Fruit fly (Drosophila melanogaster) whole organism, embryonic: ENCODE results near the gene Ythdc1.

Experiments used
- Antp ChIP-seq: fragments of 200-800 bp; sonication (Bioruptor generic); optimal IDR thresholded peaks from 3 replicates; lab custom pipeline; 2016; ENCODE audit warnings: missing biosample characterization, missing genetic modification characterization
- Atf-2 ChIP-seq: fragments of 200-800 bp; sonication (Bioruptor generic); optimal IDR thresholded peaks from 2 replicates; lab custom pipeline; 2016; ENCODE audit warnings: missing biosample characterization, missing genetic modification characterization
- Atf6 ChIP-seq: fragments of 200-800 bp; sonication (Bioruptor generic); IDR thresholded peaks from 2 replicates; pipeline ENCODE4 v1.3.6; 2022; ENCODE audit warnings: missing biosample characterization, missing genetic modification characterization
- Bdp1 ChIP-seq: fragments of 200-800 bp; sonication (Bioruptor generic); optimal IDR thresholded peaks from 3 replicates; lab custom pipeline; 2016; ENCODE audit warnings: missing biosample characterization, missing genetic modification characterization
- CG10147 ChIP-seq: fragments of 200-800 bp; sonication (Bioruptor generic); optimal IDR thresholded peaks from 2 replicates; lab custom pipeline; 2019; ENCODE audit warnings: missing biosample characterization, mild to moderate bottlenecking, missing genetic modification characterization, moderate library complexity
- CG11560 ChIP-seq: fragments of 200-800 bp; sonication (Bioruptor generic); IDR thresholded peaks from 3 replicates; pipeline ENCODE4 v1.3.6; 2022; ENCODE audit warnings: missing biosample characterization, missing genetic modification characterization
- CG12071 ChIP-seq: fragments of 200-800 bp; sonication (Bioruptor generic); optimal IDR thresholded peaks from 3 replicates; lab custom pipeline; 2018; ENCODE audit warnings: missing biosample characterization, mild to moderate bottlenecking, missing genetic modification characterization
- CG12104 ChIP-seq: fragments of 200-800 bp; sonication (Bioruptor generic); optimal IDR thresholded peaks from 3 replicates; lab custom pipeline; 2016; ENCODE audit warnings: missing biosample characterization, missing genetic modification characterization
- CG12236 ChIP-seq: fragments of 200-800 bp; sonication (Bioruptor generic); optimal IDR thresholded peaks from 2 replicates; lab custom pipeline; 2016; ENCODE audit warnings: missing biosample characterization, missing genetic modification characterization
- CG12299 ChIP-seq: fragments of 200-800 bp; sonication (Bioruptor generic); optimal IDR thresholded peaks from 2 replicates; lab custom pipeline; 2018; ENCODE audit warnings: missing biosample characterization, mild to moderate bottlenecking, missing genetic modification characterization
- CG12942 ChIP-seq: fragments of 200-800 bp; sonication (Bioruptor generic); optimal IDR thresholded peaks from 3 replicates; lab custom pipeline; 2016; ENCODE audit warnings: missing biosample characterization, missing genetic modification characterization
- CG13775 ChIP-seq: fragments of 200-800 bp; sonication (Bioruptor generic); optimal IDR thresholded peaks from 3 replicates; lab custom pipeline; 2017; ENCODE audit warnings: missing biosample characterization, mild to moderate bottlenecking, missing genetic modification characterization
- CG14050 ChIP-seq: fragments of 200-800 bp; sonication (Bioruptor generic); IDR thresholded peaks from 3 replicates; pipeline ENCODE4 v1.3.6; 2022; ENCODE audit warnings: missing biosample characterization, missing genetic modification characterization
- CG1529 ChIP-seq: fragments of 200-800 bp; sonication (Bioruptor generic); optimal IDR thresholded peaks from 3 replicates; lab custom pipeline; 2018; ENCODE audit warnings: missing biosample characterization, missing genetic modification characterization
- CG15601 ChIP-seq: fragments of 200-800 bp; sonication (Bioruptor generic); optimal IDR thresholded peaks from 3 replicates; lab custom pipeline; 2019; ENCODE audit warnings: missing biosample characterization, mild to moderate bottlenecking, missing genetic modification characterization, moderate library complexity
- CG16815 ChIP-seq: fragments of 200-800 bp; sonication (Bioruptor generic); optimal IDR thresholded peaks from 3 replicates; lab custom pipeline; 2017; ENCODE audit warnings: missing biosample characterization, mild to moderate bottlenecking, missing genetic modification characterization
- CG18262 ChIP-seq: fragments of 200-800 bp; optimal IDR thresholded peaks from 3 replicates; lab custom pipeline; 2019; ENCODE audit warnings: missing biosample characterization, mild to moderate bottlenecking, missing genetic modification characterization, moderate library complexity
- CG2120 ChIP-seq: fragments of 200-800 bp; sonication (Bioruptor generic); optimal IDR thresholded peaks from 3 replicates; lab custom pipeline; 2016; ENCODE audit warnings: missing biosample characterization, missing genetic modification characterization
- CG30431 ChIP-seq: fragments of 200-800 bp; sonication (Bioruptor generic); optimal IDR thresholded peaks from 2 replicates; lab custom pipeline; 2017; ENCODE audit warnings: missing biosample characterization, missing genetic modification characterization
- CG31224 ChIP-seq: fragments of 200-800 bp; sonication (Bioruptor generic); IDR thresholded peaks from 2 replicates; pipeline ENCODE4 v1.3.6; 2022; ENCODE audit warnings: missing biosample characterization, missing genetic modification characterization
- CG31365 ChIP-seq: fragments of 200-800 bp; sonication (Bioruptor generic); optimal IDR thresholded peaks from 2 replicates; lab custom pipeline; 2018; ENCODE audit warnings: missing biosample characterization, mild to moderate bottlenecking, missing genetic modification characterization
- CG3847 ChIP-seq: fragments of 200-800 bp; sonication (Bioruptor generic); IDR thresholded peaks from 2 replicates; pipeline ENCODE4 v1.3.6; 2022; ENCODE audit warnings: missing biosample characterization, missing genetic modification characterization
- CG3995 ChIP-seq: fragments of 200-800 bp; sonication (Bioruptor generic); optimal IDR thresholded peaks from 3 replicates; lab custom pipeline; 2016; ENCODE audit warnings: missing biosample characterization, missing genetic modification characterization
- CG4404 ChIP-seq: fragments of 200-800 bp; sonication (Bioruptor generic); IDR thresholded peaks from 2 replicates; pipeline ENCODE4 v1.3.6; 2022; ENCODE audit warnings: missing biosample characterization, missing genetic modification characterization
- CG6765 ChIP-seq: fragments of 200-800 bp; sonication (Bioruptor generic); optimal IDR thresholded peaks from 3 replicates; lab custom pipeline; 2017; ENCODE audit warnings: missing biosample characterization, mild to moderate bottlenecking, missing genetic modification characterization
- CG7357 ChIP-seq: fragments of 200-800 bp; sonication (Bioruptor generic); IDR thresholded peaks from 3 replicates; pipeline ENCODE4 v1.3.6; 2022; ENCODE audit warnings: missing biosample characterization, missing genetic modification characterization
- CG8281 ChIP-seq: fragments of 200-800 bp; sonication (Bioruptor generic); optimal IDR thresholded peaks from 2 replicates; lab custom pipeline; 2018; ENCODE audit warnings: missing biosample characterization, mild to moderate bottlenecking, missing genetic modification characterization, moderate library complexity
- CG9932 ChIP-seq: fragments of 200-800 bp; sonication (Bioruptor generic); IDR thresholded peaks from 2 replicates; pipeline ENCODE4 v1.3.6; 2022; ENCODE audit warnings: missing biosample characterization, missing genetic modification characterization
- CTCF ChIP-seq: fragments of 200-800 bp; sonication (Bioruptor generic); optimal IDR thresholded peaks from 2 replicates; lab custom pipeline; 2017; ENCODE audit warnings: missing biosample characterization, mild to moderate bottlenecking, missing genetic modification characterization, moderate library complexity
- Dek ChIP-seq: fragments of 200-800 bp; sonication (Bioruptor generic); optimal IDR thresholded peaks from 3 replicates; lab custom pipeline; 2019; ENCODE audit warnings: missing biosample characterization, mild to moderate bottlenecking, missing genetic modification characterization, moderate library complexity
- Drgx ChIP-seq: fragments of 200-800 bp; sonication (Bioruptor generic); IDR thresholded peaks from 2 replicates; pipeline ENCODE4 v1.3.6; 2022; ENCODE audit warnings: missing biosample characterization, missing genetic modification characterization
- Elba2 ChIP-seq: fragments of 200-800 bp; sonication (Bioruptor generic); optimal IDR thresholded peaks from 3 replicates; lab custom pipeline; 2016; ENCODE audit warnings: missing biosample characterization, missing genetic modification characterization
- Fer2 ChIP-seq: fragments of 200-800 bp; sonication (Bioruptor generic); optimal IDR thresholded peaks from 2 replicates; lab custom pipeline; 2018; ENCODE audit warnings: missing biosample characterization, mild to moderate bottlenecking, missing genetic modification characterization, moderate library complexity
- Lhr ChIP-seq: fragments of 200-800 bp; sonication (Bioruptor generic); optimal IDR thresholded peaks from 3 replicates; lab custom pipeline; 2017; ENCODE audit warnings: mild to moderate bottlenecking, missing biosample characterization, missing genetic modification reagents, missing genetic modification characterization
- NC2β ChIP-seq: fragments of 200-800 bp; sonication (Bioruptor generic); optimal IDR thresholded peaks from 2 replicates; lab custom pipeline; 2016; ENCODE audit warnings: missing biosample characterization, missing genetic modification characterization
- Nf-YB ChIP-seq: fragments of 200-800 bp; sonication (Bioruptor generic); optimal IDR thresholded peaks from 3 replicates; lab custom pipeline; 2019; ENCODE audit warnings: missing biosample characterization, mild to moderate bottlenecking, missing genetic modification characterization, moderate library complexity
- az2 ChIP-seq: fragments of 200-800 bp; sonication (Bioruptor generic); optimal IDR thresholded peaks from 3 replicates; lab custom pipeline; 2016; ENCODE audit warnings: missing biosample characterization, missing genetic modification characterization
- bab2 ChIP-seq: fragments of 200-800 bp; sonication (Bioruptor generic); optimal IDR thresholded peaks from 2 replicates; lab custom pipeline; 2016; ENCODE audit warnings: missing biosample characterization, missing genetic modification characterization
- cas ChIP-seq: fragments of 200-800 bp; sonication (Bioruptor generic); IDR thresholded peaks from 2 replicates; pipeline ENCODE4 v1.3.6; 2022; ENCODE audit warnings: missing biosample characterization, missing genetic modification characterization
- corto ChIP-seq: fragments of 200-800 bp; sonication (Bioruptor generic); optimal IDR thresholded peaks from 2 replicates; lab custom pipeline; 2016; ENCODE audit warnings: missing biosample characterization, mild to moderate bottlenecking, missing genetic modification characterization, moderate library complexity
- crp ChIP-seq, 2 experiments: fragments of 200-800 bp; sonication (Bioruptor generic); optimal IDR thresholded peaks; 2 replicates in 1 of 2; 3 replicates in 1 of 2; lab custom pipeline; 2017; ENCODE audit warnings: missing biosample characterization in 2 of 2, missing genetic modification characterization in 2 of 2, mild to moderate bottlenecking in 1 of 2, moderate library complexity in 1 of 2
- cwo ChIP-seq: fragments of 200-800 bp; sonication (Bioruptor generic); optimal IDR thresholded peaks from 3 replicates; lab custom pipeline; 2017; ENCODE audit warnings: missing biosample characterization, missing genetic modification characterization, mild to moderate bottlenecking, moderate library complexity, missing genetic modification reagents
- dm ChIP-seq: fragments of 200-800 bp; sonication (Bioruptor generic); optimal IDR thresholded peaks from 3 replicates; lab custom pipeline; 2016; ENCODE audit warnings: missing biosample characterization, missing genetic modification characterization
- gcm2 ChIP-seq: fragments of 200-800 bp; sonication (Bioruptor generic); optimal IDR thresholded peaks from 2 replicates; lab custom pipeline; 2016; ENCODE audit warnings: missing biosample characterization, missing genetic modification characterization
- gem ChIP-seq: fragments of 200-800 bp; sonication (Bioruptor generic); optimal IDR thresholded peaks from 2 replicates; lab custom pipeline; 2019; ENCODE audit warnings: missing biosample characterization, mild to moderate bottlenecking, missing genetic modification characterization, moderate library complexity
- jing ChIP-seq: fragments of 200-800 bp; sonication (Bioruptor generic); optimal IDR thresholded peaks from 2 replicates; lab custom pipeline; 2018; ENCODE audit warnings: missing biosample characterization, mild to moderate bottlenecking, missing genetic modification characterization
- ranshi ChIP-seq: fragments of 200-800 bp; sonication (Bioruptor generic); IDR thresholded peaks from 2 replicates; pipeline ENCODE4 v1.3.6; 2022; ENCODE audit warnings: missing biosample characterization, missing genetic modification characterization
- schlank ChIP-seq: fragments of 200-800 bp; sonication (Bioruptor generic); optimal IDR thresholded peaks from 2 replicates; lab custom pipeline; 2018; ENCODE audit warnings: missing biosample characterization, mild to moderate bottlenecking, missing genetic modification characterization
- seq ChIP-seq: fragments of 200-800 bp; sonication (Bioruptor generic); IDR thresholded peaks from 2 replicates; pipeline ENCODE4 v1.3.6; 2022; ENCODE audit warnings: missing biosample characterization, missing genetic modification characterization
- shn ChIP-seq: fragments of 200-800 bp; sonication (Bioruptor generic); optimal IDR thresholded peaks from 3 replicates; lab custom pipeline; 2016; ENCODE audit warnings: missing biosample characterization, missing genetic modification characterization
- z ChIP-seq: fragments of 200-800 bp; sonication (Bioruptor generic); IDR thresholded peaks from 3 replicates; pipeline ENCODE4 v1.3.6; 2022; ENCODE audit warnings: missing biosample characterization, missing genetic modification characterization
- zf30C ChIP-seq: fragments of 200-800 bp; sonication (Bioruptor generic); optimal IDR thresholded peaks from 3 replicates; lab custom pipeline; 2018; ENCODE audit warnings: missing biosample characterization, mild to moderate bottlenecking, missing genetic modification characterization

Gene Ythdc1

DNA sequence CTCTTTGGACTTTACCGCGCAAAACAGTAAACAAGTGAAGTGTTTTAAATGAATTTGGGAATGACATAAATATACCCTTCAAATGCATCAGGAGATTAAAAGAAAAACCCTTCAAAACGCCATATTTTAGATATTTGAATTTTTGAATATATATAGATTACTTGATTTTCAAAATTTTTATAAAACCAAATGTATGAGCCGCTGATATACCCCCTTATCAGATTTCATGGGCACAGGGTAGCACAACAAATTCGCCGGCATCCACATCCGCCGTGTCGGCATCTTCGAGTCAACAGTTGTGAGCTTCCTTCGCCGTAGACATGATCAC is 4.0 kb upstream of the Ythdc1 start, which contains the start of gene Ids (continued):
- peak; percentile 76 for TF ChIP-seq ranshi
- peak; percentile 78 for TF ChIP-seq gem (tag; lab: Kevin White, UChicago)
- TF ChIP-seq NC2β (GFP tag; lab: Kevin White, UChicago): peak; percentile 35
- TF ChIP-seq CG12104 (GFP tag; lab: Kevin White, UChicago): peak; percentile 32
- TF ChIP-seq cas (GFP tag; lab: Robert Waterston, UW): peak; percentile 58; the same call in 1 of the 2 replicates
- TF ChIP-seq CG7357: peak; percentile 40; the same call in 1 of the 3 replicates
- peak; percentile 37 for TF ChIP-seq bab2 (GFP tag; lab: Kevin White, UChicago)
- TF ChIP-seq Drgx (GFP tag; lab: Robert Waterston, UW): peak; percentile 72
- TF ChIP-seq Bdp1 (GFP tag; lab: Kevin White, UChicago): no peak
- peak; percentile 9 for TF ChIP-seq CG15601 (tag; lab: Kevin White, UChicago)
- TF ChIP-seq schlank (tag; lab: Kevin White, UChicago): peak; percentile 26
- TF ChIP-seq CG6765 (GFP tag; lab: Kevin White, UChicago): no peak
- peak; percentile 42 for TF ChIP-seq corto
- TF ChIP-seq Fer2 (tag; lab: Kevin White, UChicago): no peak
- peak; percentile 52 for TF ChIP-seq CG16815 (GFP tag; lab: Kevin White, UChicago)
- peak; percentile 21 for TF ChIP-seq CG1529 (GFP tag; lab: Kevin White, UChicago)
- no peak for TF ChIP-seq CG12071 (GFP tag; lab: Kevin White, UChicago)
- no peak for TF ChIP-seq CG12236 (GFP tag; lab: Kevin White, UChicago)
- no peak for TF ChIP-seq jing (GFP tag; lab: Kevin White, UChicago)
- TF ChIP-seq crp (GFP tag; optimal IDR thresholded peaks at IDR 0.05; lab: Kevin White, UChicago): peak in 1 of 2 experiments; percentile 15
- TF ChIP-seq CG8281 (tag; lab: Kevin White, UChicago): peak; percentile 29
- TF ChIP-seq CG9932 (GFP tag; lab: Robert Waterston, UW): peak; percentile 70
- peak; percentile 54 for TF ChIP-seq CG13775 (GFP tag; lab: Kevin White, UChicago)
- no peak for TF ChIP-seq shn (GFP tag; lab: Kevin White, UChicago)
- TF ChIP-seq CG12299 (tag; lab: Kevin White, UChicago): no peak
- TF ChIP-seq CG12942 (GFP tag; lab: Kevin White, UChicago): peak; percentile 45
- peak; percentile 70 for TF ChIP-seq CG2120
- TF ChIP-seq Nf-YB: peak; percentile 25
- peak; percentile 24 for TF ChIP-seq Lhr (GFP tag; lab: Kevin White, UChicago)
- no peak for TF ChIP-seq Elba2 (GFP tag; lab: Kevin White, UChicago)
- TF ChIP-seq z: peak; percentile 20; the same call in 1 of the 3 replicates
- peak; percentile 56 for TF ChIP-seq cwo (GFP tag; lab: Kevin White, UChicago)
- no peak for TF ChIP-seq CG31365 (tag; lab: Kevin White, UChicago)
- TF ChIP-seq CG10147 (GFP tag; lab: Kevin White, UChicago): peak; percentile 28
- TF ChIP-seq CG31224 (GFP tag; lab: Robert Waterston, UW): no peak
- peak; percentile 67 for TF ChIP-seq CG18262 (tag; lab: Kevin White, UChicago)
- TF ChIP-seq Atf6 (GFP tag; lab: Robert Waterston, UW): peak; percentile 85
- peak; percentile 80 for TF ChIP-seq seq (GFP tag; lab: Robert Waterston, UW)
- no peak for TF ChIP-seq CG3995 (GFP tag; lab: Kevin White, UChicago)
- no peak for TF ChIP-seq Antp (GFP tag; lab: Kevin White, UChicago)
- peak; percentile 14 for TF ChIP-seq gcm2 (GFP tag; lab: Kevin White, UChicago)
- peak; percentile 68 for TF ChIP-seq az2 (GFP tag; lab: Kevin White, UChicago)
- peak; percentile 58; the same call in 2 of the 3 replicates for TF ChIP-seq CG14050
- TF ChIP-seq CG3847 (GFP tag; lab: Robert Waterston, UW): peak; percentile 68
- TF ChIP-seq Dek (tag; lab: Kevin White, UChicago): peak; percentile 71
- TF ChIP-seq CG11560: peak; percentile 34; the same call in 1 of the 3 replicates
- no peak for TF ChIP-seq dm (GFP tag; lab: Kevin White, UChicago)
- peak; percentile 45 for TF ChIP-seq CG4404 (GFP tag; lab: Robert Waterston, UW)
- no peak for TF ChIP-seq Atf-2
- TF ChIP-seq CTCF: no peak
- peak; percentile 44 for TF ChIP-seq CG30431
- no peak for TF ChIP-seq zf30C (GFP tag; lab: Kevin White, UChicago)
